Fruit fly (Drosophila melanogaster) whole organism, embryonic: ENCODE results near the gene vir-1.

Experiments
- Aef1 ChIP-seq: fragments of 200-800 bp; sonication (Bioruptor generic); IDR thresholded peaks from 3 replicates; pipeline ENCODE4 v1.3.6; 2022; ENCODE audit warnings: missing biosample characterization, missing genetic modification characterization
- Bdp1 ChIP-seq: fragments of 200-800 bp; sonication (Bioruptor generic); optimal IDR thresholded peaks from 3 replicates; lab custom pipeline; 2016; ENCODE audit warnings: missing biosample characterization, missing genetic modification characterization
- CG10209 ChIP-seq: fragments of 200-800 bp; sonication (Bioruptor generic); optimal IDR thresholded peaks from 3 replicates; lab custom pipeline; 2017; ENCODE audit warnings: missing biosample characterization, mild to moderate bottlenecking, missing genetic modification characterization, missing genetic modification reagents
- CG1024 ChIP-seq: fragments of 200-800 bp; sonication (Bioruptor generic); IDR thresholded peaks from 2 replicates; pipeline ENCODE4 v1.3.6; 2022; ENCODE audit warnings: missing biosample characterization, missing genetic modification characterization
- CG10543 ChIP-seq: fragments of 200-800 bp; sonication (Bioruptor generic); optimal IDR thresholded peaks from 3 replicates; lab custom pipeline; 2017; ENCODE audit warnings: missing biosample characterization, mild to moderate bottlenecking, missing genetic modification characterization, moderate library complexity
- CG14050 ChIP-seq: fragments of 200-800 bp; sonication (Bioruptor generic); IDR thresholded peaks from 3 replicates; pipeline ENCODE4 v1.3.6; 2022; ENCODE audit warnings: missing biosample characterization, missing genetic modification characterization
- CG15601 ChIP-seq: fragments of 200-800 bp; sonication (Bioruptor generic); optimal IDR thresholded peaks from 3 replicates; lab custom pipeline; 2019; ENCODE audit warnings: missing biosample characterization, mild to moderate bottlenecking, missing genetic modification characterization, moderate library complexity
- CG18011 ChIP-seq: fragments of 200-800 bp; sonication (Bioruptor generic); optimal IDR thresholded peaks from 2 replicates; lab custom pipeline; 2017; ENCODE audit warnings: missing biosample characterization, missing genetic modification characterization, mild to moderate bottlenecking, moderate library complexity, missing genotype
- CG18599 ChIP-seq: fragments of 200-800 bp; sonication (Bioruptor generic); optimal IDR thresholded peaks from 3 replicates; lab custom pipeline; 2017; ENCODE audit warnings: missing biosample characterization, missing genetic modification characterization, mild to moderate bottlenecking, moderate library complexity, missing genetic modification reagents
- CG2116 ChIP-seq: fragments of 200-800 bp; sonication (Bioruptor generic); optimal IDR thresholded peaks from 3 replicates; lab custom pipeline; 2018; ENCODE audit warnings: missing biosample characterization, mild to moderate bottlenecking, missing genetic modification characterization
- CG32532 ChIP-seq: fragments of 200-800 bp; sonication (Bioruptor generic); IDR thresholded peaks from 2 replicates; pipeline ENCODE4 v1.3.6; 2022; ENCODE audit warnings: missing biosample characterization, missing genetic modification characterization
- CG3847 ChIP-seq: fragments of 200-800 bp; sonication (Bioruptor generic); IDR thresholded peaks from 2 replicates; pipeline ENCODE4 v1.3.6; 2022; ENCODE audit warnings: missing biosample characterization, missing genetic modification characterization
- CG4424 ChIP-seq: fragments of 200-800 bp; sonication (Bioruptor generic); optimal IDR thresholded peaks from 3 replicates; lab custom pipeline; 2016; ENCODE audit warnings: missing biosample characterization, missing genetic modification characterization
- CG6272 ChIP-seq: fragments of 200-800 bp; sonication (Bioruptor generic); IDR thresholded peaks from 2 replicates; pipeline ENCODE4 v1.3.6; 2022; ENCODE audit warnings: missing biosample characterization, missing genetic modification characterization
- CG6683 ChIP-seq: fragments of 200-800 bp; sonication (Bioruptor generic); optimal IDR thresholded peaks from 2 replicates; lab custom pipeline; 2017; ENCODE audit warnings: missing biosample characterization, mild to moderate bottlenecking, missing genetic modification characterization, missing genetic modification reagents
- CG8359 ChIP-seq: fragments of 200-800 bp; sonication (Bioruptor generic); optimal IDR thresholded peaks from 2 replicates; lab custom pipeline; 2017; ENCODE audit warnings: missing biosample characterization, mild to moderate bottlenecking, missing genetic modification characterization, borderline replicate concordance
- CoRest ChIP-seq: fragments of 200-800 bp; sonication (Bioruptor generic); optimal IDR thresholded peaks from 3 replicates; lab custom pipeline; 2018; ENCODE audit warnings: missing biosample characterization, mild to moderate bottlenecking, missing genetic modification characterization, moderate library complexity
- Deaf1 ChIP-seq: fragments of 200-800 bp; optimal IDR thresholded peaks from 3 replicates; lab custom pipeline; 2019; ENCODE audit warnings: missing biosample characterization, mild to moderate bottlenecking, missing genetic modification characterization, moderate library complexity
- Dp ChIP-seq: fragments of 200-800 bp; sonication (Bioruptor generic); optimal IDR thresholded peaks from 2 replicates; lab custom pipeline; 2018; ENCODE audit warnings: missing biosample characterization, mild to moderate bottlenecking, missing genetic modification characterization, moderate library complexity
- E2f2 ChIP-seq: fragments of 200-800 bp; sonication (Bioruptor generic); IDR thresholded peaks from 2 replicates; pipeline ENCODE4 v1.3.6; 2022; ENCODE audit warnings: missing biosample characterization, missing genetic modification characterization
- Elba2 ChIP-seq: fragments of 200-800 bp; sonication (Bioruptor generic); optimal IDR thresholded peaks from 3 replicates; lab custom pipeline; 2016; ENCODE audit warnings: missing biosample characterization, missing genetic modification characterization
- Fer1 ChIP-seq: fragments of 200-800 bp; sonication (Bioruptor generic); optimal IDR thresholded peaks from 2 replicates; lab custom pipeline; 2017; ENCODE audit warnings: missing biosample characterization, mild to moderate bottlenecking, missing genetic modification characterization
- Fer3 ChIP-seq: fragments of 200-800 bp; sonication (Bioruptor generic); optimal IDR thresholded peaks from 2 replicates; lab custom pipeline; 2018; ENCODE audit warnings: missing biosample characterization, mild to moderate bottlenecking, missing genetic modification characterization, moderate library complexity
- Gug ChIP-seq: fragments of 200-800 bp; sonication (Bioruptor generic); IDR thresholded peaks from 4 replicates; pipeline ENCODE4 v1.3.6; 2022; ENCODE audit warnings: missing biosample characterization, missing genetic modification characterization
- H2.0 ChIP-seq: fragments of 200-800 bp; sonication (Bioruptor generic); IDR thresholded peaks from 2 replicates; pipeline ENCODE4 v1.3.6; 2022; ENCODE audit warnings: missing biosample characterization, missing genetic modification characterization
- Lim3 ChIP-seq: fragments of 200-800 bp; sonication (Bioruptor generic); IDR thresholded peaks from 2 replicates; pipeline ENCODE4 v1.3.6; 2022; ENCODE audit warnings: missing biosample characterization, missing genetic modification characterization
- Pdp1 ChIP-seq, 2 experiments: fragments of 200-800 bp; sonication (Bioruptor generic); optimal IDR thresholded peaks; 3 replicates each; lab custom pipeline; 2016; ENCODE audit warnings: missing biosample characterization in 2 of 2, missing genetic modification characterization in 2 of 2, mild to moderate bottlenecking in 1 of 2, moderate library complexity in 1 of 2
- Rx ChIP-seq: fragments of 200-800 bp; sonication (Bioruptor generic); IDR thresholded peaks from 2 replicates; pipeline ENCODE4 v1.3.6; 2022; ENCODE audit warnings: missing biosample characterization, missing genetic modification characterization
- Sin3A ChIP-seq: fragments of >200 bp; optimal IDR thresholded peaks from 2 replicates; lab custom pipeline; 2018
- Spps ChIP-seq: fragments of 200-800 bp; sonication (Bioruptor generic); optimal IDR thresholded peaks from 2 replicates; lab custom pipeline; 2018; ENCODE audit warnings: missing biosample characterization, mild to moderate bottlenecking, missing genetic modification characterization
- Usf ChIP-seq: fragments of 200-800 bp; sonication (Bioruptor generic); optimal IDR thresholded peaks from 2 replicates; lab custom pipeline; 2017; ENCODE audit warnings: missing genotype, missing biosample characterization, missing genetic modification characterization
- Xrp1 ChIP-seq: fragments of 200-800 bp; sonication (Bioruptor generic); IDR thresholded peaks from 2 replicates; pipeline ENCODE4 v1.3.6; 2022; ENCODE audit warnings: missing biosample characterization, missing genetic modification characterization
- bbx ChIP-seq: fragments of 200-800 bp; sonication (Bioruptor generic); IDR thresholded peaks from 2 replicates; pipeline ENCODE4 v1.3.6; 2022; ENCODE audit warnings: missing biosample characterization, missing genetic modification characterization; ENCODE audit not compliant: partially characterized antibody
- ci ChIP-seq: fragments of 200-800 bp; sonication (Bioruptor generic); IDR thresholded peaks from 3 replicates; pipeline ENCODE4 v1.3.6; 2022; ENCODE audit warnings: missing biosample characterization, missing genetic modification characterization
- dmrt99B ChIP-seq: fragments of 200-800 bp; sonication (Bioruptor generic); optimal IDR thresholded peaks from 2 replicates; lab custom pipeline; 2018; ENCODE audit warnings: missing biosample characterization, mild to moderate bottlenecking, missing genetic modification characterization, moderate library complexity
- dpn ChIP-seq, 2 experiments: fragments of 200-800 bp; sonication (Bioruptor generic); optimal IDR thresholded peaks; 3 replicates each; lab custom pipeline; 2016; ENCODE audit warnings: missing biosample characterization in 2 of 2, missing genetic modification characterization in 2 of 2
- eyg ChIP-seq: fragments of 200-800 bp; sonication (Bioruptor generic); optimal IDR thresholded peaks from 3 replicates; lab custom pipeline; 2016; ENCODE audit warnings: missing biosample characterization, missing genetic modification characterization
- inv ChIP-seq: fragments of 200-800 bp; sonication (Bioruptor generic); IDR thresholded peaks from 2 replicates; pipeline ENCODE4 v1.3.6; 2022; ENCODE audit warnings: missing biosample characterization, missing genetic modification characterization; ENCODE audit not compliant: partially characterized antibody
- kah ChIP-seq: fragments of 200-800 bp; sonication (Bioruptor generic); optimal IDR thresholded peaks from 2 replicates; lab custom pipeline; 2018; ENCODE audit warnings: missing biosample characterization, mild to moderate bottlenecking, missing genetic modification characterization
- klu ChIP-seq: fragments of 200-800 bp; sonication (Bioruptor generic); IDR thresholded peaks from 2 replicates; pipeline ENCODE4 v1.3.6; 2022; ENCODE audit warnings: missing biosample characterization, missing genetic modification characterization
- lilli ChIP-seq: fragments of 200-800 bp; sonication (Bioruptor generic); optimal IDR thresholded peaks from 3 replicates; lab custom pipeline; 2016; ENCODE audit warnings: missing biosample characterization, missing genetic modification characterization
- lov ChIP-seq, 2 experiments: fragments of 200-800 bp in 1 of 2; fragments of >200 bp in 1 of 2; sonication (Bioruptor generic) in 1 of 2; IDR thresholded peaks in 1 of 2; optimal IDR thresholded peaks in 1 of 2; 2 replicates in 1 of 2; 3 replicates in 1 of 2; pipeline versions ENCODE4 v1.3.6 to Lab custom; 2017 to 2022; ENCODE audit warnings: missing biosample characterization in 1 of 2, missing genetic modification characterization in 1 of 2
- nerfin-2 ChIP-seq: fragments of 200-800 bp; sonication (Bioruptor generic); IDR thresholded peaks from 2 replicates; pipeline ENCODE4 v1.3.6; 2022; ENCODE audit warnings: missing biosample characterization, missing genetic modification characterization; ENCODE audit not compliant: partially characterized antibody
- pfk ChIP-seq: fragments of 200-800 bp; sonication (Bioruptor generic); optimal IDR thresholded peaks from 2 replicates; lab custom pipeline; 2018; ENCODE audit warnings: missing biosample characterization, mild to moderate bottlenecking, missing genetic modification characterization, moderate library complexity
- pho ChIP-seq: fragments of 200-800 bp; sonication (Bioruptor generic); optimal IDR thresholded peaks from 2 replicates; lab custom pipeline; 2016; ENCODE audit warnings: missing biosample characterization, missing genetic modification characterization
- prd ChIP-seq, 3 experiments: fragments of >200 bp in 2 of 3; fragments of 200-800 bp in 1 of 3; sonication (Bioruptor generic) in 1 of 3; optimal IDR thresholded peaks in 2 of 3; IDR thresholded peaks in 1 of 3; 2 replicates in 2 of 3; 3 replicates in 1 of 3; pipeline versions ENCODE4 v1.3.6 to Lab custom; 2017 to 2022; ENCODE audit warnings: missing biosample characterization in 1 of 3, missing genetic modification characterization in 1 of 3
- scrt ChIP-seq: fragments of 200-800 bp; sonication (Bioruptor generic); optimal IDR thresholded peaks from 2 replicates; lab custom pipeline; 2018; ENCODE audit warnings: missing biosample characterization, mild to moderate bottlenecking, missing genetic modification characterization, moderate library complexity
- sens ChIP-seq: fragments of 200-800 bp; sonication (Bioruptor generic); peaks from one replicate; lab custom pipeline; 2016; ENCODE audit warnings: missing biosample characterization, missing genetic modification characterization
- tgo ChIP-seq: fragments of 200-800 bp; sonication (Bioruptor generic); IDR thresholded peaks from 3 replicates; pipeline ENCODE4 v1.3.6; 2022; ENCODE audit warnings: missing biosample characterization, missing genetic modification characterization
- zf30C ChIP-seq: fragments of 200-800 bp; sonication (Bioruptor generic); optimal IDR thresholded peaks from 3 replicates; lab custom pipeline; 2018; ENCODE audit warnings: missing biosample characterization, mild to moderate bottlenecking, missing genetic modification characterization
- zfh2 ChIP-seq: fragments of 200-800 bp; sonication (Bioruptor generic); optimal IDR thresholded peaks from 2 replicates; lab custom pipeline; 2016; ENCODE audit warnings: missing biosample characterization, missing genetic modification characterization

vir-1 gene

dm6 chr2L:12413899-12414298 is 9.3 kb downstream of the vir-1 start (continued):
- no peak for TF ChIP-seq klu (GFP tag; lab: Robert Waterston, UW)
- no peak for TF ChIP-seq Rx (GFP tag; lab: Robert Waterston, UW)
- no peak for TF ChIP-seq CG10543 (GFP tag; lab: Kevin White, UChicago)
- no peak for TF ChIP-seq CG6272
- TF ChIP-seq Xrp1 (GFP tag; lab: Robert Waterston, UW): no peak
- TF ChIP-seq Elba2 (GFP tag; lab: Kevin White, UChicago): no peak
- peak; percentile 41 for TF ChIP-seq CG18599 (GFP tag; lab: Kevin White, UChicago)
- no peak for TF ChIP-seq CG3847 (GFP tag; lab: Robert Waterston, UW)
- TF ChIP-seq lov (optimal IDR thresholded peaks at IDR 0.05; lab: Kevin White, UChicago): no peak
- TF ChIP-seq lov (GFP tag; IDR thresholded peaks at IDR 0.05; lab: Robert Waterston, UW): no peak
- TF ChIP-seq CoRest: no peak
- TF ChIP-seq E2f2 (GFP tag; lab: Robert Waterston, UW): no peak
- TF ChIP-seq lilli (GFP tag; lab: Kevin White, UChicago): no peak
- TF ChIP-seq CG8359 (GFP tag; lab: Kevin White, UChicago): no peak
- no peak for TF ChIP-seq Spps (tag; lab: Kevin White, UChicago)
- TF ChIP-seq CG4424 (GFP tag; lab: Kevin White, UChicago): no peak
- TF ChIP-seq Fer1 (GFP tag; lab: Kevin White, UChicago): peak; percentile 6
- no peak for TF ChIP-seq Deaf1 (tag; lab: Kevin White, UChicago)
- TF ChIP-seq scrt (GFP tag; lab: Kevin White, UChicago): no peak
- no peak for TF ChIP-seq Fer3 (tag; lab: Kevin White, UChicago)
- TF ChIP-seq ci (GFP tag; lab: Robert Waterston, UW): 0 out of 3 replicates have a peak, but pooled peaks have one; percentile 14
- TF ChIP-seq nerfin-2 (GFP tag; lab: Robert Waterston, UW): no peak
- TF ChIP-seq prd (optimal IDR thresholded peaks at IDR 0.05; lab: Kevin White, UChicago): no peak
- TF ChIP-seq prd (GFP tag; IDR thresholded peaks at IDR 0.05; lab: Robert Waterston, UW): no peak
- TF ChIP-seq Dp: no peak
- TF ChIP-seq zf30C (GFP tag; lab: Kevin White, UChicago): no peak
- no peak for TF ChIP-seq CG32532 (GFP tag; lab: Robert Waterston, UW)
- TF ChIP-seq Lim3 (GFP tag; lab: Robert Waterston, UW): no peak
- TF ChIP-seq sens (GFP tag; lab: Kevin White, UChicago): peak; percentile 62
- no peak for TF ChIP-seq CG15601 (tag; lab: Kevin White, UChicago)
- TF ChIP-seq CG14050 (GFP tag; lab: Robert Waterston, UW): 0 out of 3 replicates have a peak, but pooled peaks have one; percentile 16
- no peak for TF ChIP-seq dpn (GFP tag; optimal IDR thresholded peaks at IDR 0.05; lab: Kevin White, UChicago)
- peak; percentile 29 for TF ChIP-seq dmrt99B (tag; lab: Kevin White, UChicago)
- TF ChIP-seq H2.0 (GFP tag; lab: Robert Waterston, UW): no peak
- no peak for TF ChIP-seq CG1024 (GFP tag; lab: Robert Waterston, UW)
- TF ChIP-seq Pdp1 (GFP tag; optimal IDR thresholded peaks at IDR 0.05; lab: Kevin White, UChicago): peak in 1 of 2 experiments; percentile 23
- TF ChIP-seq zfh2 (GFP tag; lab: Kevin White, UChicago): no peak
- TF ChIP-seq tgo (GFP tag; lab: Robert Waterston, UW): no peak
- no peak for TF ChIP-seq Aef1 (GFP tag; lab: Robert Waterston, UW)
- TF ChIP-seq CG2116 (GFP tag; lab: Kevin White, UChicago): no peak
- no peak for TF ChIP-seq Gug (GFP tag; lab: Robert Waterston, UW)
- TF ChIP-seq eyg (GFP tag; lab: Kevin White, UChicago): no peak
- no peak for TF ChIP-seq kah (GFP tag; lab: Kevin White, UChicago)
- TF ChIP-seq Usf (GFP tag; lab: Kevin White, UChicago): no peak
- TF ChIP-seq CG6683 (GFP tag; lab: Kevin White, UChicago): no peak
- TF ChIP-seq Sin3A (lab: Kevin White, UChicago): no peak
- TF ChIP-seq Bdp1 (GFP tag; lab: Kevin White, UChicago): no peak
- no peak for TF ChIP-seq inv
- TF ChIP-seq CG18011 (GFP tag; lab: Kevin White, UChicago): no peak
- no peak for TF ChIP-seq pho (GFP tag; lab: Kevin White, UChicago)
- no peak for TF ChIP-seq pfk (GFP tag; lab: Kevin White, UChicago)
- TF ChIP-seq bbx (GFP tag; lab: Robert Waterston, UW): no peak
- TF ChIP-seq CG10209 (GFP tag; lab: Kevin White, UChicago): no peak
